Worm (Caenorhabditis elegans) whole organism, mixed stage, embryonic: Measurements from ENCODE around the gene str-64.

Experiments
- bed-3 ChIP-seq: fragments of 200-800 bp; sonication (Bioruptor generic); optimal IDR thresholded peaks from 3 replicates; lab custom pipeline; 2018; ENCODE audit warnings: mild to moderate bottlenecking, missing genetic modification characterization, moderate library complexity, missing compliant biosample characterization
- blmp-1 ChIP-seq: fragments of 150-350 bp; optimal IDR thresholded peaks from 2 replicates; lab custom pipeline; 2014; ENCODE audit warnings: missing biosample characterization, missing genetic modification characterization
- ceh-43 ChIP-seq: fragments of 200-800 bp; sonication (Bioruptor generic); optimal IDR thresholded peaks from 2 replicates; lab custom pipeline; 2018; ENCODE audit warnings: mild to moderate bottlenecking, missing genetic modification characterization, moderate library complexity, missing compliant biosample characterization
- ceh-83 ChIP-seq: fragments of 200-800 bp; sonication (Bioruptor generic); optimal IDR thresholded peaks from 2 replicates; lab custom pipeline; 2018; ENCODE audit warnings: mild to moderate bottlenecking, missing genetic modification characterization, missing compliant biosample characterization
- ces-1 ChIP-seq: fragments of 150-350 bp; optimal IDR thresholded peaks from 2 replicates; lab custom pipeline; 2014; ENCODE audit warnings: missing biosample characterization, missing genetic modification reagents, missing genetic modification characterization
- cnd-1 ChIP-seq: fragments of 200-800 bp; sonication (Bioruptor generic); optimal IDR thresholded peaks from 2 replicates; lab custom pipeline; 2018; ENCODE audit warnings: mild to moderate bottlenecking, missing genetic modification characterization, missing compliant biosample characterization
- drap-1 ChIP-seq: fragments of 200-800 bp; sonication (Bioruptor generic); optimal IDR thresholded peaks from 3 replicates; lab custom pipeline; 2018; ENCODE audit warnings: mild to moderate bottlenecking, missing genetic modification characterization, missing compliant biosample characterization
- flh-1 ChIP-seq: fragments of 200-800 bp; sonication (Bioruptor generic); optimal IDR thresholded peaks from 2 replicates; lab custom pipeline; 2018; ENCODE audit warnings: mild to moderate bottlenecking, missing genetic modification characterization, moderate library complexity, missing compliant biosample characterization
- ham-2 ChIP-seq: fragments of 200-800 bp; sonication (Bioruptor generic); optimal IDR thresholded peaks from 2 replicates; lab custom pipeline; 2018; ENCODE audit warnings: mild to moderate bottlenecking, missing genetic modification characterization, missing compliant biosample characterization
- hlh-1 ChIP-seq: fragments of 150-350 bp; optimal IDR thresholded peaks from 2 replicates; lab custom pipeline; 2014; ENCODE audit warnings: missing biosample characterization, missing genetic modification reagents, missing genetic modification characterization
- lin-13 ChIP-seq: fragments of 150-350 bp; optimal IDR thresholded peaks from 2 replicates; lab custom pipeline; 2014; ENCODE audit warnings: missing biosample characterization, missing genetic modification characterization
- lsy-2 ChIP-seq: fragments of 150-350 bp; optimal IDR thresholded peaks from 2 replicates; lab custom pipeline; 2014; ENCODE audit warnings: missing biosample characterization, missing genetic modification characterization
- mls-2 ChIP-seq: sonication (generic microtip); optimal IDR thresholded peaks from 2 replicates; lab custom pipeline; 2016; ENCODE audit warnings: mild to moderate bottlenecking, missing genetic modification characterization, moderate library complexity, missing compliant biosample characterization
- nhr-2 ChIP-seq: fragments of 150-350 bp; optimal IDR thresholded peaks from 2 replicates; lab custom pipeline; 2014; ENCODE audit warnings: missing biosample characterization, missing genetic modification characterization
- nhr-237 ChIP-seq: fragments of 150-350 bp; optimal IDR thresholded peaks from 2 replicates; lab custom pipeline; 2014; ENCODE audit warnings: missing biosample characterization, missing genetic modification characterization
- nhr-28 ChIP-seq: fragments of 150-350 bp; optimal IDR thresholded peaks from 2 replicates; lab custom pipeline; 2014; ENCODE audit warnings: missing biosample characterization, missing genetic modification characterization
- nhr-76 ChIP-seq: sonication (generic microtip); optimal IDR thresholded peaks from 2 replicates; lab custom pipeline; 2017; ENCODE audit warnings: missing biosample characterization, missing genetic modification characterization
- pha-4 ChIP-seq: fragments of 150-350 bp; optimal IDR thresholded peaks from 2 replicates; lab custom pipeline; 2018; ENCODE audit warnings: missing biosample characterization, missing genetic modification reagents, missing genetic modification characterization
- sem-2 ChIP-seq: fragments of 200-800 bp; sonication (Bioruptor generic); optimal IDR thresholded peaks from 2 replicates; lab custom pipeline; 2018; ENCODE audit warnings: mild to moderate bottlenecking, missing genetic modification characterization, missing compliant biosample characterization
- snpc-4 ChIP-seq: fragments of 150-350 bp; optimal IDR thresholded peaks from 2 replicates; lab custom pipeline; 2014; ENCODE audit warnings: missing biosample characterization, missing genetic modification characterization
- sptf-1 ChIP-seq: sonication (generic microtip); optimal IDR thresholded peaks from 2 replicates; lab custom pipeline; 2017; ENCODE audit warnings: mild to moderate bottlenecking, missing genetic modification characterization, moderate library complexity, missing compliant biosample characterization
- unc-120 ChIP-seq: sonication (generic microtip); optimal IDR thresholded peaks from 2 replicates; lab custom pipeline; 2017; ENCODE audit warnings: missing genetic modification characterization, missing compliant biosample characterization; ENCODE audit not compliant: poor library complexity, severe bottlenecking
- unc-39 ChIP-seq: fragments of 150-350 bp; optimal IDR thresholded peaks from 2 replicates; lab custom pipeline; 2014; ENCODE audit warnings: missing biosample characterization, missing genetic modification characterization
- unc-62 ChIP-seq: fragments of 150-350 bp; optimal IDR thresholded peaks from 2 replicates; lab custom pipeline; 2014; ENCODE audit warnings: missing biosample characterization, missing genetic modification reagents, missing genetic modification characterization
- zip-8 ChIP-seq: fragments of 150-350 bp; optimal IDR thresholded peaks from 2 replicates; lab custom pipeline; 2014; ENCODE audit warnings: missing biosample characterization, missing genetic modification characterization
- ztf-11 ChIP-seq: fragments of 150-350 bp; optimal IDR thresholded peaks from 2 replicates; lab custom pipeline; 2014; ENCODE audit warnings: missing biosample characterization, missing genetic modification characterization

Gene str-64

ce11 chrV:3288134-3288533 is 5.1 kb downstream of the str-64 start:
- TF ChIP-seq nhr-76 (tag; lab: Kevin White, UChicago) = no peak
- TF ChIP-seq lin-13 = no peak
- no peak for TF ChIP-seq unc-39 (tag; lab: Kevin White, UChicago)
- TF ChIP-seq sptf-1 (tag; lab: Kevin White, UChicago) = no peak
- no peak for TF ChIP-seq ceh-43 (GFP tag; lab: Kevin White, UChicago)
- TF ChIP-seq snpc-4 (tag; lab: Kevin White, UChicago) = no peak
- TF ChIP-seq nhr-2 (tag; lab: Kevin White, UChicago) = no peak
- no peak for TF ChIP-seq flh-1 (GFP tag; lab: Kevin White, UChicago)

ce11 chrV:3289267-3289666 is 6.2 kb downstream of the str-64 start, which contains the start of gene F35F10.6:
F35F10.6 (minus strand) TSS chrV:3289367.
- TF ChIP-seq nhr-76 (tag; lab: Kevin White, UChicago) (no peak), hlh-1 (tag; lab: Kevin White, UChicago) (no peak), unc-120 (tag; lab: Kevin White, UChicago) (no peak), unc-39 (tag; lab: Kevin White, UChicago) (no peak), ceh-83 (GFP tag; lab: Kevin White, UChicago) (no peak), unc-62 (GFP tag; lab: Kevin White, UChicago) (no peak), sptf-1 (tag; lab: Kevin White, UChicago) (no peak), lin-13 (no peak), pha-4 (no peak), blmp-1 (tag; lab: Kevin White, UChicago) (no peak), drap-1 (GFP tag; lab: Kevin White, UChicago) (no peak), bed-3 (no peak), ham-2 (GFP tag; lab: Kevin White, UChicago) (no peak)

ce11 chrV:3295368-3295767 is 12.3 kb downstream of the str-64 start:
- TF ChIP-seq blmp-1 (tag; lab: Kevin White, UChicago) = no peak
- no peak for TF ChIP-seq snpc-4 (tag; lab: Kevin White, UChicago)
- no peak for TF ChIP-seq zip-8
- no peak for TF ChIP-seq flh-1 (GFP tag; lab: Kevin White, UChicago)
- TF ChIP-seq ces-1 (GFP tag; lab: Kevin White, UChicago) = no peak

- TF ChIP-seq flh-1 (GFP tag; lab: Kevin White, UChicago) (no peak), mls-2 (no peak), sem-2 (GFP tag; lab: Kevin White, UChicago) (no peak)
Measured at ce11 chrV:3297764-3298163, 14.7 kb downstream of the str-64 start, which contains the start of gene srx-122. srx-122 (minus strand) TSS chrV:3297864.

ce11 chrV:3299437-3299836 is 16.4 kb downstream of the str-64 start:
- no peak for TF ChIP-seq unc-62 (GFP tag; lab: Kevin White, UChicago)
- TF ChIP-seq, all 35 proteins: peak for 0

ce11 chrV:3301898-3302297 is 18.8 kb downstream of the str-64 start, which contains the start of gene srbc-1:
srbc-1 (minus strand) TSS chrV:3301998.
- TF ChIP-seq sptf-1 (tag; lab: Kevin White, UChicago) (no peak), hlh-1 (tag; lab: Kevin White, UChicago) (no peak), nhr-237 (tag; lab: Kevin White, UChicago) (no peak), bed-3 (no peak), ces-1 (GFP tag; lab: Kevin White, UChicago) (no peak)

- TF ChIP-seq mls-2 (no peak), pha-4 (no peak), drap-1 (GFP tag; lab: Kevin White, UChicago) (no peak), zip-8 (no peak), lsy-2 (no peak), sptf-1 (tag; lab: Kevin White, UChicago) (no peak), ceh-83 (GFP tag; lab: Kevin White, UChicago) (no peak), ceh-43 (GFP tag; lab: Kevin White, UChicago) (no peak), cnd-1 (tag; lab: Kevin White, UChicago) (no peak), ztf-11 (no peak), ces-1 (GFP tag; lab: Kevin White, UChicago) (no peak), nhr-28 (tag; lab: Kevin White, UChicago) (no peak)
- TF ChIP-seq, all 35 proteins: peak for 0
Measured at ce11 chrV:3308169-3308568, 25.1 kb downstream of the str-64 start, which contains the start of gene srbc-3. srbc-3 (plus strand) TSS chrV:3308469.
